Fruit fly (Drosophila melanogaster): ENCODE results near the gene ppk26.

DNA sequence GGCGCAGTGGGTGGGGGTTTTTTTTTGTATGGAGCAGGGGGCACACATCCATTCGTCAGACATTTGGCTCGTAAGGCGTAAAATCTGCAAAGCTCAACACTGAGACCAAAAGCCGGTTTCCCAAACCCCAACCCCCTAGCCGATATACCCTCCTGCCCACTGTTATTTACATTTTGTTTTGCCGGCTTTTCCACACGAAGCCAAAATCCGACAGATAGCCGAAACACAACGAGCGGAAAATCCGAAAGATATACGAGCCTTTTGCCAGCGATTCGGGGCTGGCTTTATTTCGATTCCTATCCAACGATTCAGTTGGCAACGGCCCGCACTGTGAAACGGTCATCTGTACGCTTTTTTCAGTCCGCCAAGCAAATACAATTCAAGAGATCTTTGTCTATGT, 32.4 kb upstream of the ppk26 start, which contains the start of gene CG42458:
- TF ChIP-seq pan (optimal IDR thresholded peaks at IDR 0.05): no peak
- no peak for TF ChIP-seq CG8478 (optimal IDR thresholded peaks at IDR 0.05)
- TF ChIP-seq EcR (GFP tag; optimal IDR thresholded peaks at IDR 0.05): no peak
- no peak for TF ChIP-seq usp (GFP tag; optimal IDR thresholded peaks at IDR 0.05)

Measured in whole organism.